Fruit fly (Drosophila melanogaster): ENCODE results near the gene Pburs.

Gene Pburs

DNA sequence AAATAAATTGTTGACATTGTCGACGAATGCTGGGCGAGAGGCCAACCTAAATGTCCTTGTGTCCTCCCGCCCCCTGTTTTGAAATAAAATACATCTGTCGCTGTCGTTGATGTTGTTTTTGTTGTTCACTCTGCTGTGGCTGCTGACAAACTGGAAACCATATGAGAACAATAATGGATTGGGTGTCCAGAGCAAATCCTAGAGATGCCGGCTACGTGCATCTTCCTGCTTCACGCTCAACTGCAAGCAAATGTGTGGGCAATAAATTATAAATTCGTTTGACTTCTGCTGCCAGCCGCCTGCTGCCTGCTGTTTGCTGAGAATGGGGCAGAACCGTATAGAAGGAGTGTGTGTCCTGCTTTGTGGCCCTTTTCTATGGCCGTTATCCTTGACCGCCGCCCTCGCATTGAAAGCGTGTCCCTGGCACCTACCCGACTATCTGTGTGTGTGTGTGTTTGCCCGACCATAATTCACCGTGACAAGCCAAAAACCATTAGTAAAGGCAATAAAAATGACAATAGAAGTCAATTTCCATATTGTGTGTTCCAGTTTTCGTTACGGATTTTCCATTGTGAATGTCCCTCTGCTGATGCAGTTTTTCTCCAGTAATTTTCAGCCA, 26.6 kb upstream of the Pburs start (continued):
- TF ChIP-seq cg (GFP tag; optimal IDR thresholded peaks at IDR 0.05) = peak; percentile 34
- TF ChIP-seq dimm (GFP tag; IDR thresholded peaks at IDR 0.05) = no peak
- TF ChIP-seq CG12219 (GFP tag; optimal IDR thresholded peaks at IDR 0.05) = no peak
- TF ChIP-seq unpg (GFP tag; optimal IDR thresholded peaks at IDR 0.05) = no peak
- no peak for TF ChIP-seq pzg (GFP tag; optimal IDR thresholded peaks at IDR 0.05)
- no peak for TF ChIP-seq fd102C (GFP tag; optimal IDR thresholded peaks at IDR 0.05)
- TF ChIP-seq hth (optimal IDR thresholded peaks at IDR 0.05) = peak; percentile 39
- TF ChIP-seq CG42726 (GFP tag; IDR thresholded peaks at IDR 0.05; ENCODE audit: partially characterized antibody) = no peak
- no peak for TF ChIP-seq CG15011 (GFP tag; optimal IDR thresholded peaks at IDR 0.05)
- no peak for TF ChIP-seq lov (optimal IDR thresholded peaks at IDR 0.05)
- TF ChIP-seq lov (GFP tag; IDR thresholded peaks at IDR 0.05) = 0 out of 3 replicates have a peak, but pooled peaks have one; percentile 45
- TF ChIP-seq btn (GFP tag; optimal IDR thresholded peaks at IDR 0.05) = no peak
- TF ChIP-seq gsb-n (tag; optimal IDR thresholded peaks at IDR 0.05) = peak; percentile 75
- peak; percentile 32 for TF ChIP-seq odd (GFP tag; optimal IDR thresholded peaks at IDR 0.05)
- TF ChIP-seq Doc3 (GFP tag; IDR thresholded peaks at IDR 0.05; ENCODE audit: partially characterized antibody) = no peak
- TF ChIP-seq Trl (optimal IDR thresholded peaks at IDR 0.05) = no peak
- no peak for TF ChIP-seq Trl (GFP tag; optimal IDR thresholded peaks at IDR 0.05)
- no peak for TF ChIP-seq CG17829 (tag; optimal IDR thresholded peaks at IDR 0.05)
- peak; percentile 17 for TF ChIP-seq CG2712 (tag; optimal IDR thresholded peaks at IDR 0.05)
- TF ChIP-seq slbo (GFP tag; IDR thresholded peaks at IDR 0.05) = no peak
- TF ChIP-seq pros (GFP tag; optimal IDR thresholded peaks at IDR 0.05) = peak; percentile 52
- TF ChIP-seq Kr (GFP tag; optimal IDR thresholded peaks at IDR 0.05) = peak; percentile 88
- no peak for TF ChIP-seq zen2 (GFP tag; IDR thresholded peaks at IDR 0.05; ENCODE audit: partially characterized antibody)
- no peak for TF ChIP-seq tio (GFP tag; optimal IDR thresholded peaks at IDR 0.05)
- TF ChIP-seq cad (GFP tag; optimal IDR thresholded peaks at IDR 0.05) = peak; percentile 91

DNA sequence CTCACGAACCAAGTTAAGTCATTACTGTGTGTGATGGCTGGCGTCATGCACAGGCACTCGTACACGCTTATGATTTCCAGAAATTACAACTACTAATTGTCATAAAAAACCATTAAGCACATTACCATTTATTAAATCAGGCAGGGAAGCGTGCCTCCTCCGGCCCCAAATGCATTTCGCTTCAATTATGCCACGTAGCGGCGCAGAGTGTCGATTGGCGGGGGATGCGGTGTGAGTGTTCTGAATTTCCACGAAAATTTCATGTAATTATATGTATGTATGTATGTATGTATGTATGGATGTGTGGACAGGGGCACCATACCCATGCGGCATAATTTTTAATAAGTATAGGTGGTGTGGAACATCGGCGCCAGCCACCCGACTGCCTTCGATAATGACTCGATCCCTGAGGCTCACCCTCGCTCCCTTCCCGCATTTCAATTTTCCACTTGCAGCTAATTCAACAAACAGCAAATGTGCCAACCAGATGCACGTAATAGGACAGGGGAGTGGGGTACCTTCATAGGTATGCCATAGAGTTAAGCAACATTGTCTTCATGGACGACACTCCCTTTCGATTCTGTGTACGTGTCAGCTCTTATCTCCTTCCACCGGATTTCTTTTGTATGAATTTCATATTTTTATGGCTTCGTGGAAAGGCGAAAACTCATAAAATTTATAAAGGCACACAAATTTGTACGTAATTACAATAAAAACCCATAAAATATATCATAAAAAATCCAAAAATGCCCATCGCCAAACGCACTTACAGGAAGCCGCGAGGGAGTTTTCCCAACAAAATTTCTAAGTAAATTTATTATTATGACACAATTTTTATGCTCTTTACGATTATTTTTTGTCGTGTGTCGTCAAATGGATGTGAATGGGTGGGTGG, 25.3 kb upstream of the Pburs start:
- TF ChIP-seq CG6791 (GFP tag; IDR thresholded peaks at IDR 0.05; ENCODE audit: partially characterized antibody) (no peak), grn (GFP tag; optimal IDR thresholded peaks at IDR 0.05) (no peak), CG2678 (tag; optimal IDR thresholded peaks at IDR 0.05) (peak; percentile 9), Stat92E (GFP tag; optimal IDR thresholded peaks at IDR 0.05) (peak in 1 of 3 experiments; percentile 50), CG13424 (tag; optimal IDR thresholded peaks at IDR 0.05) (no peak), CG14860 (GFP tag; IDR thresholded peaks at IDR 0.05; ENCODE audit: partially characterized antibody) (no peak), nom (GFP tag; optimal IDR thresholded peaks at IDR 0.05) (no peak), rib (GFP tag; IDR thresholded peaks at IDR 0.05) (0 out of 2 replicates have a peak, but pooled peaks have one; percentile 16), tll (GFP tag; optimal IDR thresholded peaks at IDR 0.05) (peak in 1 of 2 experiments; percentile 8), CG8089 (GFP tag; optimal IDR thresholded peaks at IDR 0.05) (no peak), CG18619 (GFP tag; optimal IDR thresholded peaks at IDR 0.05) (no peak), gem (tag; optimal IDR thresholded peaks at IDR 0.05) (peak; percentile 20), CG4328 (GFP tag; optimal IDR thresholded peaks at IDR 0.05) (peak; percentile 9), CG14441 (GFP tag; IDR thresholded peaks at IDR 0.05) (no peak), CG43689 (GFP tag; IDR thresholded peaks at IDR 0.05) (no peak), sd (tag; optimal IDR thresholded peaks at IDR 0.05) (peak; percentile 25), PHDP (tag; optimal IDR thresholded peaks at IDR 0.05) (peak; percentile 33), CG5953 (GFP tag; IDR thresholded peaks at IDR 0.05) (no peak), gro (GFP tag; optimal IDR thresholded peaks at IDR 0.05) (no peak), CG8924 (tag; optimal IDR thresholded peaks at IDR 0.05) (no peak), CG33557 (GFP tag; optimal IDR thresholded peaks at IDR 0.05) (no peak), NC2α (GFP tag; optimal IDR thresholded peaks at IDR 0.05) (no peak), CG7839 (tag; optimal IDR thresholded peaks at IDR 0.05) (peak; percentile 13)
